Fruit fly (Drosophila melanogaster) whole organism, wandering third instar larva: ENCODE results near the gene CG5567.

Experiments
- CG32264 ChIP-seq: fragments of 200-800 bp; sonication (Bioruptor generic); optimal IDR thresholded peaks from 2 replicates; lab custom pipeline; 2016; ENCODE audit warnings: missing biosample characterization, missing genetic modification characterization
- CG9705 ChIP-seq: fragments of 200-800 bp; sonication (Bioruptor generic); optimal IDR thresholded peaks from 2 replicates; lab custom pipeline; 2018; ENCODE audit warnings: missing biosample characterization, mild to moderate bottlenecking, missing genetic modification characterization
- Dif ChIP-seq: fragments of 200-275, 200-300 bp; sonication (Bioruptor generic); optimal IDR thresholded peaks from 2 replicates; lab custom pipeline; 2018; ENCODE audit warnings: missing biosample characterization, missing genetic modification characterization; ENCODE audit not compliant: partially characterized antibody
- GATAd ChIP-seq: sonication (Bioruptor generic); optimal IDR thresholded peaks from 2 replicates; lab custom pipeline; 2016; ENCODE audit warnings: missing biosample characterization, missing genetic modification characterization
- HLH106 ChIP-seq: fragments of 200-800 bp; optimal IDR thresholded peaks from 3 replicates; lab custom pipeline; 2019; ENCODE audit warnings: missing biosample characterization, mild to moderate bottlenecking, missing genetic modification characterization, moderate library complexity
- Hnf4 ChIP-seq: fragments of 200-800 bp; sonication (Bioruptor generic); optimal IDR thresholded peaks from 2 replicates; lab custom pipeline; 2016; ENCODE audit warnings: missing biosample characterization, mild to moderate bottlenecking, missing genetic modification characterization
- Hr78 ChIP-seq: fragments of >200 bp; optimal IDR thresholded peaks from 2 replicates; lab custom pipeline; 2017; ENCODE audit warnings: missing biosample characterization, missing genetic modification characterization
- Hr83 ChIP-seq: fragments of 200-300 bp; sonication (Bioruptor generic); optimal IDR thresholded peaks from 2 replicates; lab custom pipeline; 2016; ENCODE audit warnings: missing biosample characterization, mild to moderate bottlenecking, missing genetic modification characterization, moderate library complexity; ENCODE audit not compliant: poor library complexity, severe bottlenecking
- Jra ChIP-seq: sonication (Bioruptor generic); optimal IDR thresholded peaks from 2 replicates; lab custom pipeline; 2016; ENCODE audit warnings: missing biosample characterization, missing genetic modification characterization
- Mio ChIP-seq: sonication (Bioruptor generic); optimal IDR thresholded peaks from 2 replicates; lab custom pipeline; 2016; ENCODE audit warnings: missing biosample characterization, missing genetic modification characterization
- Myc ChIP-seq: fragments of >200 bp; optimal IDR thresholded peaks from 2 replicates; lab custom pipeline; 2017
- N ChIP-seq: fragments of >200 bp; optimal IDR thresholded peaks from 2 replicates; lab custom pipeline; 2018; ENCODE audit warnings: missing biosample characterization, missing external identifiers, missing genetic modification characterization
- OdsH ChIP-seq: fragments of 200-800 bp; sonication (Bioruptor generic); optimal IDR thresholded peaks from 2 replicates; lab custom pipeline; 2016; ENCODE audit warnings: missing biosample characterization, mild to moderate bottlenecking, missing genetic modification characterization
- Rel ChIP-seq, 2 experiments: fragments of 200-800 bp; sonication (Bioruptor generic) in 1 of 2; optimal IDR thresholded peaks; 2 replicates in 1 of 2; 3 replicates in 1 of 2; lab custom pipeline; 2016 to 2019; ENCODE audit warnings: mild to moderate bottlenecking in 2 of 2, missing biosample characterization in 2 of 2, missing genetic modification characterization in 2 of 2, moderate library complexity in 1 of 2
- Sp1 ChIP-seq: fragments of 200-800 bp; sonication (Bioruptor generic); optimal IDR thresholded peaks from 3 replicates; lab custom pipeline; 2019; ENCODE audit warnings: missing biosample characterization, mild to moderate bottlenecking, missing genetic modification characterization, moderate library complexity
- Vsx2 ChIP-seq: fragments of 200-300, 225-300 bp; sonication (Bioruptor generic); optimal IDR thresholded peaks from 2 replicates; lab custom pipeline; 2018; ENCODE audit warnings: missing biosample characterization, missing genetic modification characterization; ENCODE audit not compliant: partially characterized antibody
- br ChIP-seq: fragments of 200-800 bp; sonication (Bioruptor generic); optimal IDR thresholded peaks from 2 replicates; lab custom pipeline; 2016; ENCODE audit warnings: missing biosample characterization, missing genetic modification characterization
- brk ChIP-seq: fragments of 200-800 bp; sonication (Bioruptor generic); optimal IDR thresholded peaks from 2 replicates; lab custom pipeline; 2016; ENCODE audit warnings: missing biosample characterization, mild to moderate bottlenecking, missing genetic modification characterization
- dl ChIP-seq, 2 experiments: fragments of 175-275, 200-275 bp in 1 of 2; fragments of 200-275 bp in 1 of 2; sonication (Bioruptor generic); optimal IDR thresholded peaks; lab custom pipeline; 2018; ENCODE audit warnings: mild to moderate bottlenecking in 2 of 2, missing biosample characterization in 2 of 2, missing genetic modification characterization in 2 of 2, moderate library complexity in 2 of 2; ENCODE audit not compliant: partially characterized antibody in 2 of 2, insufficient read depth in 1 of 2
- dmrt93B ChIP-seq: fragments of 200-800 bp; sonication (Bioruptor generic); optimal IDR thresholded peaks from 2 replicates; lab custom pipeline; 2018; ENCODE audit warnings: missing biosample characterization, mild to moderate bottlenecking, missing genetic modification characterization
- dsf ChIP-seq: sonication (Bioruptor generic); optimal IDR thresholded peaks from 2 replicates; lab custom pipeline; 2016; ENCODE audit warnings: missing biosample characterization, missing genetic modification characterization, borderline replicate concordance
- ey ChIP-seq: fragments of 200-800 bp; sonication (Bioruptor generic); optimal IDR thresholded peaks from 2 replicates; lab custom pipeline; 2016; ENCODE audit warnings: missing biosample characterization, missing genetic modification characterization
- foxo ChIP-seq, 2 experiments: fragments of 200-800 bp; sonication (Bioruptor generic); optimal IDR thresholded peaks; 2 replicates in 1 of 2; 3 replicates in 1 of 2; lab custom pipeline; 2016 to 2017; ENCODE audit warnings: missing biosample characterization in 2 of 2, missing genetic modification characterization in 2 of 2
- fru ChIP-seq: fragments of 200-800 bp; sonication (Bioruptor generic); optimal IDR thresholded peaks from 3 replicates; lab custom pipeline; 2016; ENCODE audit warnings: missing biosample characterization, mild to moderate bottlenecking, missing genetic modification characterization
- h ChIP-seq: fragments of 200-800 bp; sonication (Bioruptor generic); optimal IDR thresholded peaks from 3 replicates; lab custom pipeline; 2016; ENCODE audit warnings: missing biosample characterization, mild to moderate bottlenecking, missing genetic modification characterization
- lola ChIP-seq: fragments of >200 bp; optimal IDR thresholded peaks from 2 replicates; lab custom pipeline; 2017; ENCODE audit warnings: missing biosample characterization, missing genetic modification characterization
- pan ChIP-seq: fragments of >200 bp; optimal IDR thresholded peaks from 2 replicates; lab custom pipeline; 2017
- psq ChIP-seq: fragments of 200-800 bp; sonication (Bioruptor generic); optimal IDR thresholded peaks from 3 replicates; lab custom pipeline; 2017; ENCODE audit warnings: missing biosample characterization, mild to moderate bottlenecking, missing genetic modification characterization, moderate library complexity
- rgr ChIP-seq: fragments of 200-800 bp; sonication (Bioruptor generic); optimal IDR thresholded peaks from 3 replicates; lab custom pipeline; 2016; ENCODE audit warnings: missing biosample characterization, mild to moderate bottlenecking, missing genetic modification characterization
- sage ChIP-seq: fragments of 200-800 bp; sonication (Bioruptor generic); optimal IDR thresholded peaks from 2 replicates; lab custom pipeline; 2016; ENCODE audit warnings: missing biosample characterization, mild to moderate bottlenecking, missing genetic modification characterization
- sv ChIP-seq: fragments of 200-800 bp; sonication (Bioruptor generic); optimal IDR thresholded peaks from 3 replicates; lab custom pipeline; 2016; ENCODE audit warnings: missing biosample characterization, missing genetic modification characterization
- tai ChIP-seq: sonication (Bioruptor generic); optimal IDR thresholded peaks from 2 replicates; lab custom pipeline; 2016; ENCODE audit warnings: missing biosample characterization, missing genetic modification characterization
- woc ChIP-seq: sonication (Bioruptor generic); optimal IDR thresholded peaks from 2 replicates; lab custom pipeline; 2016; ENCODE audit warnings: missing biosample characterization, mild to moderate bottlenecking, missing genetic modification characterization

Gene CG5567

dm6 chr3L:17856655-17857479 lies 13.5 kb upstream of the CG5567 start, which contains the start of gene CG5535:
Gene CG5535, minus strand, starts transcription at chr3L:17856794.
- no peak for TF ChIP-seq brk
- peak; percentile 57 for TF ChIP-seq sv (GFP tag; lab: Kevin White, UChicago)
- peak; percentile 68 for TF ChIP-seq psq (GFP tag; lab: Kevin White, UChicago)
- TF ChIP-seq Hr83 (GFP tag; lab: Kevin White, UChicago) = peak; percentile 41
- peak; percentile 52 for TF ChIP-seq rgr (GFP tag; lab: Kevin White, UChicago)
- TF ChIP-seq dmrt93B (GFP tag; lab: Kevin White, UChicago) = peak; percentile 52
- TF ChIP-seq h = peak; percentile 45
- peak; percentile 52 for TF ChIP-seq HLH106
- no peak for TF ChIP-seq sage (GFP tag; lab: Kevin White, UChicago)
- no peak for TF ChIP-seq Dif
- peak in 1 of 2 experiments; percentile 80 for TF ChIP-seq foxo (GFP tag; optimal IDR thresholded peaks at IDR 0.05; lab: Kevin White, UChicago)
- peak; percentile 35 for TF ChIP-seq br (GFP tag; lab: Kevin White, UChicago)
- peak; percentile 62 for TF ChIP-seq OdsH
- TF ChIP-seq Sp1 (GFP tag; lab: Kevin White, UChicago) = peak; percentile 72
- TF ChIP-seq Vsx2 (GFP tag; lab: Kevin White, UChicago) = no peak
- peak; percentile 32 for TF ChIP-seq ey (GFP tag; lab: Kevin White, UChicago)
- peak; percentile 60 for TF ChIP-seq fru (GFP tag; lab: Kevin White, UChicago)
- TF ChIP-seq, all 38 proteins: peak for 13

dm6 chr3L:17849517-17849916 lies 6.2 kb upstream of the CG5567 start, which contains the start of gene TrpRS-m:
Gene TrpRS-m, plus strand, starts transcription at chr3L:17849727.
- TF ChIP-seq Rel (GFP tag; optimal IDR thresholded peaks at IDR 0.05; lab: Kevin White, UChicago) = no peak
- TF ChIP-seq Rel (tag; optimal IDR thresholded peaks at IDR 0.05; lab: Kevin White, UChicago) = no peak
- peak; percentile 60 for TF ChIP-seq woc (GFP tag; lab: Kevin White, UChicago)
- TF ChIP-seq Myc (lab: Kevin White, UChicago) = peak; percentile 65
- no peak for TF ChIP-seq CG32264 (GFP tag; lab: Kevin White, UChicago)
- no peak for TF ChIP-seq GATAd (GFP tag; lab: Kevin White, UChicago)
- TF ChIP-seq, all 38 proteins: peak for 2

dm6 chr3L:17846982-17847355 lies 3.6 kb upstream of the CG5567 start:
- TF ChIP-seq Rel (GFP tag; optimal IDR thresholded peaks at IDR 0.05; lab: Kevin White, UChicago) (no peak), Rel (tag; optimal IDR thresholded peaks at IDR 0.05; lab: Kevin White, UChicago) (peak; percentile 9), HLH106 (peak; percentile 4), dsf (GFP tag; lab: Kevin White, UChicago) (no peak)

- TF ChIP-seq HLH106 = peak; percentile 2
- no peak for TF ChIP-seq Rel (GFP tag; optimal IDR thresholded peaks at IDR 0.05; lab: Kevin White, UChicago)
- TF ChIP-seq Rel (tag; optimal IDR thresholded peaks at IDR 0.05; lab: Kevin White, UChicago) = peak; percentile 68
- no peak for TF ChIP-seq Mio
- TF ChIP-seq lola = peak; percentile 48
- peak; percentile 11 for TF ChIP-seq woc (GFP tag; lab: Kevin White, UChicago)
- TF ChIP-seq Hr83 (GFP tag; lab: Kevin White, UChicago) = peak; percentile 34
- TF ChIP-seq h = peak; percentile 47
- no peak for TF ChIP-seq GATAd (GFP tag; lab: Kevin White, UChicago)
- TF ChIP-seq sage (GFP tag; lab: Kevin White, UChicago) = no peak
- no peak for TF ChIP-seq Vsx2 (GFP tag; lab: Kevin White, UChicago)
- TF ChIP-seq Sp1 (GFP tag; lab: Kevin White, UChicago) = peak; percentile 52
- peak; percentile 44 for TF ChIP-seq dmrt93B (GFP tag; lab: Kevin White, UChicago)
- peak; percentile 32 for TF ChIP-seq rgr (GFP tag; lab: Kevin White, UChicago)
Observed at dm6 chr3L:17846169-17846981, 3.0 kb upstream of the CG5567 start, which contains the start of the genes MED19 and CG7430. Gene MED19, minus strand, starts transcription at chr3L:17846501. Gene CG7430, plus strand, starts transcription at chr3L:17846916.

dm6 chr3L:17841085-17841606 lies 2.2 kb downstream of the CG5567 start, which contains the start of gene CG5577:
Gene CG5577, minus strand, starts transcription at chr3L:17841427.
- no peak for TF ChIP-seq N
- TF ChIP-seq dmrt93B (GFP tag; lab: Kevin White, UChicago) = no peak
- TF ChIP-seq CG9705 (GFP tag; lab: Kevin White, UChicago) = no peak
- peak; percentile 5 for TF ChIP-seq OdsH
- TF ChIP-seq Jra (GFP tag; lab: Kevin White, UChicago) = no peak
- no peak for TF ChIP-seq Hnf4 (GFP tag; lab: Kevin White, UChicago)
- no peak for TF ChIP-seq dsf (GFP tag; lab: Kevin White, UChicago)
- no peak for TF ChIP-seq Hr78 (GFP tag; lab: Kevin White, UChicago)
- TF ChIP-seq foxo (GFP tag; optimal IDR thresholded peaks at IDR 0.05; lab: Kevin White, UChicago) = no peak
- TF ChIP-seq Dif = peak; percentile 48
- TF ChIP-seq tai (GFP tag; lab: Kevin White, UChicago) = no peak
- peak; percentile 38 for TF ChIP-seq HLH106
- no peak for TF ChIP-seq pan (lab: Kevin White, UChicago)
- no peak for TF ChIP-seq psq (GFP tag; lab: Kevin White, UChicago)
- TF ChIP-seq ey (GFP tag; lab: Kevin White, UChicago) = no peak
- TF ChIP-seq dl (GFP tag; optimal IDR thresholded peaks at IDR 0.05; lab: Kevin White, UChicago; ENCODE audit: insufficient read depth in 1 of 2, partially characterized antibody in 2 of 2) = no peak
- TF ChIP-seq lola = no peak
- TF ChIP-seq Mio = no peak
- TF ChIP-seq Hr83 (GFP tag; lab: Kevin White, UChicago) = no peak
- TF ChIP-seq brk = no peak
- no peak for TF ChIP-seq CG32264 (GFP tag; lab: Kevin White, UChicago)
